Fruit fly (Drosophila melanogaster) whole organism, embryonic: ENCODE results near the gene CG5003.
A peak's percentile ranks its signal among the peaks of the same experiment; 100 is the strongest.

Experiments used
- B-H2 ChIP-seq: fragments of 200-800 bp; sonication (Bioruptor generic); optimal IDR thresholded peaks from 2 replicates; lab custom pipeline; 2018; ENCODE audit warnings: missing biosample characterization, mild to moderate bottlenecking, missing genetic modification characterization
- Bteb2 ChIP-seq: fragments of 200-800 bp; sonication (Bioruptor generic); optimal IDR thresholded peaks from 2 replicates; lab custom pipeline; 2016; ENCODE audit warnings: missing biosample characterization, missing genetic modification characterization
- C15 ChIP-seq: fragments of 200-800 bp; sonication (Bioruptor generic); IDR thresholded peaks from 3 replicates; pipeline ENCODE4 v1.3.6; 2022; ENCODE audit warnings: missing biosample characterization, missing genetic modification characterization
- CG10462 ChIP-seq: fragments of 200-800 bp; sonication (Bioruptor generic); optimal IDR thresholded peaks from 2 replicates; lab custom pipeline; 2016; ENCODE audit warnings: missing biosample characterization, missing genetic modification characterization
- CG11247 ChIP-seq: fragments of 200-800 bp; sonication (Bioruptor generic); IDR thresholded peaks from 2 replicates; pipeline ENCODE4 v1.3.6; 2022; ENCODE audit warnings: missing biosample characterization, missing genetic modification characterization
- CG12219 ChIP-seq: fragments of 200-800 bp; sonication (Bioruptor generic); optimal IDR thresholded peaks from 3 replicates; lab custom pipeline; 2018; ENCODE audit warnings: missing biosample characterization, mild to moderate bottlenecking, missing genetic modification characterization
- CG12744 ChIP-seq: fragments of 200-800 bp; sonication (Bioruptor generic); optimal IDR thresholded peaks from 2 replicates; lab custom pipeline; 2016; ENCODE audit warnings: missing biosample characterization, missing genetic modification characterization
- CG14441 ChIP-seq: fragments of 200-800 bp; sonication (Bioruptor generic); IDR thresholded peaks from 2 replicates; pipeline ENCODE4 v1.3.6; 2022; ENCODE audit warnings: missing biosample characterization, missing genetic modification characterization
- CG15073 ChIP-seq: fragments of 200-800 bp; sonication (Bioruptor generic); optimal IDR thresholded peaks from 2 replicates; lab custom pipeline; 2016; ENCODE audit warnings: missing biosample characterization, missing genetic modification characterization
- CG17328 ChIP-seq: fragments of 200-800 bp; sonication (Bioruptor generic); IDR thresholded peaks from 2 replicates; pipeline ENCODE4 v1.3.6; 2022; ENCODE audit warnings: missing biosample characterization, missing genetic modification characterization
- CG30431 ChIP-seq: fragments of 200-800 bp; sonication (Bioruptor generic); optimal IDR thresholded peaks from 2 replicates; lab custom pipeline; 2017; ENCODE audit warnings: missing biosample characterization, missing genetic modification characterization
- CG3838 ChIP-seq: fragments of 200-800 bp; sonication (Bioruptor generic); optimal IDR thresholded peaks from 3 replicates; lab custom pipeline; 2016; ENCODE audit warnings: missing biosample characterization, missing genetic modification characterization
- CG6689 ChIP-seq: fragments of 200-800 bp; sonication (Bioruptor generic); IDR thresholded peaks from 2 replicates; pipeline ENCODE4 v1.3.6; 2022; ENCODE audit warnings: missing biosample characterization, missing genetic modification characterization
- CG8388 ChIP-seq: fragments of 200-800 bp; sonication (Bioruptor generic); optimal IDR thresholded peaks from 2 replicates; lab custom pipeline; 2019; ENCODE audit warnings: missing biosample characterization, mild to moderate bottlenecking, missing genetic modification characterization, moderate library complexity
- CHES-1-like ChIP-seq: fragments of 200-800 bp; sonication (Bioruptor generic); optimal IDR thresholded peaks from 2 replicates; lab custom pipeline; 2016; ENCODE audit warnings: missing biosample characterization, missing genetic modification characterization
- D19B ChIP-seq: fragments of 200-800 bp; sonication (Bioruptor generic); optimal IDR thresholded peaks from 2 replicates; lab custom pipeline; 2017; ENCODE audit warnings: missing biosample characterization, mild to moderate bottlenecking, missing genetic modification characterization
- Deaf1 ChIP-seq: fragments of 200-800 bp; optimal IDR thresholded peaks from 3 replicates; lab custom pipeline; 2019; ENCODE audit warnings: missing biosample characterization, mild to moderate bottlenecking, missing genetic modification characterization, moderate library complexity
- Dll ChIP-seq: fragments of 200-800 bp; sonication (Bioruptor generic); IDR thresholded peaks from 4 replicates; pipeline ENCODE4 v1.3.6; 2022; ENCODE audit warnings: missing biosample characterization, missing genetic modification characterization; ENCODE audit not compliant: partially characterized antibody
- Doc3 ChIP-seq: fragments of 200-800 bp; sonication (Bioruptor generic); IDR thresholded peaks from 3 replicates; pipeline ENCODE4 v1.3.6; 2022; ENCODE audit warnings: missing biosample characterization, missing genetic modification characterization; ENCODE audit not compliant: partially characterized antibody
- Dp ChIP-seq: fragments of 200-800 bp; sonication (Bioruptor generic); optimal IDR thresholded peaks from 2 replicates; lab custom pipeline; 2018; ENCODE audit warnings: missing biosample characterization, mild to moderate bottlenecking, missing genetic modification characterization, moderate library complexity
- E2f1 ChIP-seq: fragments of 200-800 bp; sonication (Bioruptor generic); IDR thresholded peaks from 2 replicates; pipeline ENCODE4 v1.3.6; 2022; ENCODE audit warnings: missing biosample characterization, missing genetic modification characterization
- ERR ChIP-seq: fragments of 200-800 bp; sonication (Bioruptor generic); optimal IDR thresholded peaks from 2 replicates; lab custom pipeline; 2016; ENCODE audit warnings: missing biosample characterization, missing genetic modification characterization
- Eip74EF ChIP-seq, 2 experiments: fragments of 200-800 bp in 1 of 2; fragments of >200 bp in 1 of 2; sonication (Bioruptor generic) in 1 of 2; optimal IDR thresholded peaks; 2 replicates each; lab custom pipeline; 2017 to 2019; ENCODE audit warnings: missing biosample characterization in 2 of 2, missing genetic modification characterization in 2 of 2, mild to moderate bottlenecking in 1 of 2, moderate library complexity in 1 of 2
- Fer3 ChIP-seq: fragments of 200-800 bp; sonication (Bioruptor generic); optimal IDR thresholded peaks from 2 replicates; lab custom pipeline; 2018; ENCODE audit warnings: missing biosample characterization, mild to moderate bottlenecking, missing genetic modification characterization, moderate library complexity
- H15 ChIP-seq: fragments of 200-800 bp; sonication (Bioruptor generic); IDR thresholded peaks from 3 replicates; pipeline ENCODE4 v1.3.6; 2022; ENCODE audit warnings: missing biosample characterization, missing genetic modification characterization
- HLH4C ChIP-seq: fragments of 200-800 bp; sonication (Bioruptor generic); IDR thresholded peaks from 3 replicates; pipeline ENCODE4 v1.3.6; 2022; ENCODE audit warnings: missing biosample characterization, missing genetic modification characterization; ENCODE audit not compliant: partially characterized antibody
- HLHmδ ChIP-seq: fragments of 200-800 bp; sonication (Bioruptor generic); optimal IDR thresholded peaks from 2 replicates; lab custom pipeline; 2018; ENCODE audit warnings: missing biosample characterization, mild to moderate bottlenecking, missing genetic modification characterization, moderate library complexity
- MESR4 ChIP-seq: fragments of 200-800 bp; sonication (Bioruptor generic); optimal IDR thresholded peaks from 2 replicates; lab custom pipeline; 2018; ENCODE audit warnings: missing biosample characterization, mild to moderate bottlenecking, missing genetic modification characterization, moderate library complexity
- Med ChIP-seq: fragments of 200-800 bp; sonication (Bioruptor generic); peaks from one replicate; lab custom pipeline; 2016; ENCODE audit warnings: missing biosample characterization, missing genetic modification characterization, mild to moderate bottlenecking, inconsistent platforms, moderate library complexity
- Meics ChIP-seq: fragments of 200-800 bp; sonication (Bioruptor generic); optimal IDR thresholded peaks from 2 replicates; lab custom pipeline; 2017; ENCODE audit warnings: missing biosample characterization, mild to moderate bottlenecking, missing genetic modification characterization
- NfI ChIP-seq: fragments of 200-800 bp; sonication (Bioruptor generic); optimal IDR thresholded peaks from 3 replicates; lab custom pipeline; 2018; ENCODE audit warnings: missing biosample characterization, mild to moderate bottlenecking, missing genetic modification characterization, moderate library complexity
- PHDP ChIP-seq: fragments of 200-800 bp; sonication (Bioruptor generic); optimal IDR thresholded peaks from 3 replicates; lab custom pipeline; 2018; ENCODE audit warnings: missing biosample characterization, mild to moderate bottlenecking, missing genetic modification characterization, moderate library complexity
- Rfx ChIP-seq: fragments of 200-800 bp; sonication (Bioruptor generic); IDR thresholded peaks from 2 replicates; pipeline ENCODE4 v1.3.6; 2022; ENCODE audit warnings: missing biosample characterization, missing genetic modification characterization
- Sox100B ChIP-seq: fragments of 200-800 bp; sonication (Bioruptor generic); optimal IDR thresholded peaks from 3 replicates; lab custom pipeline; 2018; ENCODE audit warnings: missing biosample characterization, mild to moderate bottlenecking, missing genetic modification characterization
- Ssrp ChIP-seq: fragments of 200-800 bp; sonication (Bioruptor generic); optimal IDR thresholded peaks from 2 replicates; lab custom pipeline; 2018; ENCODE audit warnings: missing biosample characterization, mild to moderate bottlenecking, missing genetic modification characterization, moderate library complexity
- Xrp1 ChIP-seq: fragments of 200-800 bp; sonication (Bioruptor generic); IDR thresholded peaks from 2 replicates; pipeline ENCODE4 v1.3.6; 2022; ENCODE audit warnings: missing biosample characterization, missing genetic modification characterization
- bcd ChIP-seq: fragments of 200-800 bp; sonication (Bioruptor generic); optimal IDR thresholded peaks from 2 replicates; lab custom pipeline; 2017; ENCODE audit warnings: missing biosample characterization, mild to moderate bottlenecking, missing genetic modification characterization
- croc ChIP-seq: fragments of 200-800 bp; sonication (Bioruptor generic); conservative IDR thresholded peaks from 3 replicates; pipeline ENCODE4 v1.3.6; 2022; ENCODE audit warnings: missing biosample characterization, missing genetic modification characterization
- emc ChIP-seq: fragments of 200-800 bp; sonication (Bioruptor generic); optimal IDR thresholded peaks from 2 replicates; lab custom pipeline; 2016; ENCODE audit warnings: missing biosample characterization, missing genetic modification characterization
- ewg ChIP-seq: fragments of 200-800 bp; sonication (Bioruptor generic); optimal IDR thresholded peaks from 3 replicates; lab custom pipeline; 2017; ENCODE audit warnings: mild to moderate bottlenecking, missing biosample characterization, missing genetic modification reagents, missing genetic modification characterization
- fd3F ChIP-seq: fragments of 200-800 bp; sonication (Bioruptor generic); optimal IDR thresholded peaks from 2 replicates; lab custom pipeline; 2018; ENCODE audit warnings: missing biosample characterization, mild to moderate bottlenecking, missing genetic modification characterization, moderate library complexity
- jumu ChIP-seq: fragments of 200-800 bp; sonication (Bioruptor generic); optimal IDR thresholded peaks from 3 replicates; lab custom pipeline; 2016; ENCODE audit warnings: missing biosample characterization, missing genetic modification characterization
- knrl ChIP-seq: fragments of 200-800 bp; sonication (Bioruptor generic); IDR thresholded peaks from 3 replicates; pipeline ENCODE4 v1.3.6; 2022; ENCODE audit warnings: missing biosample characterization, missing genetic modification characterization; ENCODE audit not compliant: partially characterized antibody
- lilli ChIP-seq: fragments of 200-800 bp; sonication (Bioruptor generic); optimal IDR thresholded peaks from 3 replicates; lab custom pipeline; 2016; ENCODE audit warnings: missing biosample characterization, missing genetic modification characterization
- lola ChIP-seq, 3 experiments: fragments of >200 bp in 2 of 3; fragments of 200-800 bp in 1 of 3; sonication (Bioruptor generic) in 1 of 3; optimal IDR thresholded peaks; 2 replicates each; lab custom pipeline; 2017 to 2019; ENCODE audit warnings: missing biosample characterization in 3 of 3, missing genetic modification characterization in 3 of 3, mild to moderate bottlenecking in 1 of 3, moderate library complexity in 1 of 3
- oc ChIP-seq: fragments of 200-800 bp; sonication (Bioruptor generic); optimal IDR thresholded peaks from 2 replicates; lab custom pipeline; 2018; ENCODE audit warnings: missing biosample characterization, mild to moderate bottlenecking, missing genetic modification characterization, moderate library complexity
- pb ChIP-seq: fragments of 200-800 bp; sonication (Bioruptor generic); optimal IDR thresholded peaks from 3 replicates; lab custom pipeline; 2016; ENCODE audit warnings: missing biosample characterization, missing genetic modification characterization
- slbo ChIP-seq: fragments of 200-800 bp; sonication (Bioruptor generic); IDR thresholded peaks from 2 replicates; pipeline ENCODE4 v1.3.6; 2022; ENCODE audit warnings: missing biosample characterization, missing genetic modification characterization
- twi ChIP-seq: fragments of 200-800 bp; optimal IDR thresholded peaks from 2 replicates; lab custom pipeline; 2019; ENCODE audit warnings: missing biosample characterization, mild to moderate bottlenecking, missing genetic modification characterization, moderate library complexity
- zfh2 ChIP-seq: fragments of 200-800 bp; sonication (Bioruptor generic); optimal IDR thresholded peaks from 2 replicates; lab custom pipeline; 2016; ENCODE audit warnings: missing biosample characterization, missing genetic modification characterization

CG5003 gene

DNA sequence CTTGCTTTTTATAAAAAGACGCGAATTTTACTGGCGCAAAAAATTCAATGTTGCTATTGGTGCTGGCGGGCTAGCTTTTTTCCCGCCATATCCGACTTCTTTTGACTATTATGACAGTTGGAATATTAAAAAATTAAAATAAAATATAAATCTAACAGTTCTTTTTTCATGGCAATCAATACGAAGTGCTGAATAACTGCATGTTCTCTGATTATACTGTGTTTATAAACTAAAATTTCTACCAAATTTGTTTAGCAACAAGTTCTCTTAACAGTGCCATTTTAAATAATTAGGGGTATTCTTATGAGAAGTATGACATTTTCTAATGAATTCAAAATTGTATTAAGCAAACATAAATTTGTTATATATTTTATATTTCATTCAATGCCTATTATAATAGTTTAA is 3.1 kb upstream of the CG5003 start, which contains the start of gene Boh1 (continued):
- TF ChIP-seq Meics (GFP tag; lab: Kevin White, UChicago) (peak; percentile 30), Dp (peak; percentile 6), Ssrp (tag; lab: Kevin White, UChicago) (no peak), Bteb2 (GFP tag; lab: Kevin White, UChicago) (no peak), CHES-1-like (GFP tag; lab: Kevin White, UChicago) (no peak), Fer3 (tag; lab: Kevin White, UChicago) (peak; percentile 17), CG15073 (GFP tag; lab: Kevin White, UChicago) (no peak), Dll (GFP tag; lab: Robert Waterston, UW) (no peak), emc (no peak), CG6689 (GFP tag; lab: Robert Waterston, UW) (0 out of 2 replicates have a peak, but pooled peaks have one; percentile 27), Eip74EF (GFP tag; optimal IDR thresholded peaks at IDR 0.05; lab: Kevin White, UChicago) (peak in 1 of 2 experiments; percentile 12), HLHmδ (GFP tag; lab: Kevin White, UChicago) (no peak), PHDP (tag; lab: Kevin White, UChicago) (peak; percentile 52), Xrp1 (GFP tag; lab: Robert Waterston, UW) (no peak; the same call in 1 of the 2 replicates), Sox100B (GFP tag; lab: Kevin White, UChicago) (peak; percentile 63), NfI (GFP tag; lab: Kevin White, UChicago) (peak; percentile 16), CG12744 (GFP tag; lab: Kevin White, UChicago) (no peak), bcd (GFP tag; lab: Kevin White, UChicago) (no peak), E2f1 (GFP tag; lab: Robert Waterston, UW) (no peak), H15 (GFP tag; lab: Robert Waterston, UW) (no peak), C15 (GFP tag; lab: Robert Waterston, UW) (no peak), lilli (peak; percentile 12), MESR4 (GFP tag; lab: Kevin White, UChicago) (no peak), knrl (GFP tag; lab: Robert Waterston, UW) (no peak), croc (GFP tag; lab: Robert Waterston, UW) (no peak), ewg (GFP tag; lab: Kevin White, UChicago) (no peak), Rfx (0 out of 2 replicates have a peak, but pooled peaks have one; percentile 13), CG3838 (no peak), zfh2 (no peak), CG17328 (no peak), CG30431 (GFP tag; lab: Kevin White, UChicago) (no peak), lola (GFP tag; optimal IDR thresholded peaks at IDR 0.05; lab: Kevin White, UChicago) (peak in 1 of 3 experiments; percentile 23), B-H2 (GFP tag; lab: Kevin White, UChicago) (peak; percentile 42), HLH4C (GFP tag; lab: Robert Waterston, UW) (no peak), CG10462 (GFP tag; lab: Kevin White, UChicago) (no peak), oc (tag; lab: Kevin White, UChicago) (no peak), jumu (no peak), Med (GFP tag; lab: Kevin White, UChicago) (peak; percentile 69), twi (peak; percentile 8), fd3F (GFP tag; lab: Kevin White, UChicago) (peak; percentile 22), CG8388 (GFP tag; lab: Kevin White, UChicago) (peak; percentile 24), pb (GFP tag; lab: Kevin White, UChicago) (no peak), ERR (GFP tag; lab: Kevin White, UChicago) (no peak), CG12219 (GFP tag; lab: Kevin White, UChicago) (no peak), Doc3 (no peak), CG14441 (GFP tag; lab: Robert Waterston, UW) (peak; percentile 28; the same call in 1 of the 2 replicates), D19B (GFP tag; lab: Kevin White, UChicago) (no peak), slbo (GFP tag; lab: Robert Waterston, UW) (peak; percentile 25; the same call in 1 of the 2 replicates), Deaf1 (tag; lab: Kevin White, UChicago) (no peak), CG11247 (GFP tag; lab: Robert Waterston, UW) (no peak)
